Fruit fly (Drosophila melanogaster): Measurements from ENCODE around the gene rtp.
A peak's percentile ranks its signal among the peaks of the same experiment; 100 is the strongest.

Gene rtp

dm6 chr3R:5215334-5216307 is 21.5 kb downstream of the rtp start (continued):
- TF ChIP-seq Blimp-1 (GFP tag; optimal IDR thresholded peaks at IDR 0.05) (peak; percentile 98), nerfin-2 (GFP tag; IDR thresholded peaks at IDR 0.05; ENCODE audit: partially characterized antibody) (no peak; the same call in 1 of the 2 replicates), zen (tag; optimal IDR thresholded peaks at IDR 0.05) (peak; percentile 89), cato (GFP tag; optimal IDR thresholded peaks at IDR 0.05; ENCODE audit: borderline replicate concordance) (peak; percentile 97), Oaz (GFP tag; IDR thresholded peaks at IDR 0.05) (no peak), Hr51 (GFP tag; optimal IDR thresholded peaks at IDR 0.05) (peak; percentile 77 to 99), Sry-β (GFP tag; optimal IDR thresholded peaks at IDR 0.05) (peak; percentile 84), slbo (GFP tag; IDR thresholded peaks at IDR 0.05) (peak; percentile 59), CG2129 (GFP tag; IDR thresholded peaks at IDR 0.05; ENCODE audit: partially characterized antibody) (no peak), wek (GFP tag; optimal IDR thresholded peaks at IDR 0.05) (peak; percentile 99), CG13894 (tag; optimal IDR thresholded peaks at IDR 0.05) (no peak), Aef1 (GFP tag; IDR thresholded peaks at IDR 0.05) (peak; percentile 73), seq (GFP tag; IDR thresholded peaks at IDR 0.05) (peak; percentile 88), ara (GFP tag; IDR thresholded peaks at IDR 0.05) (peak; percentile 99), sr (GFP tag; IDR thresholded peaks at IDR 0.05) (peak; percentile 98), CG12659 (GFP tag; optimal IDR thresholded peaks at IDR 0.05) (peak; percentile 87), CG13296 (GFP tag; optimal IDR thresholded peaks at IDR 0.05) (peak; percentile 73), Lhr (GFP tag; optimal IDR thresholded peaks at IDR 0.05) (peak; percentile 99), Ptx1 (GFP tag; IDR thresholded peaks at IDR 0.05) (peak; percentile 69), CG17568 (GFP tag; optimal IDR thresholded peaks at IDR 0.05) (peak; percentile 98), CG7372 (GFP tag; IDR thresholded peaks at IDR 0.05) (peak; percentile 65), CG15514 (GFP tag; optimal IDR thresholded peaks at IDR 0.05) (peak; percentile 62), CG17912 (GFP tag; optimal IDR thresholded peaks at IDR 0.05) (peak; percentile 99), CG2202 (tag; optimal IDR thresholded peaks at IDR 0.05) (peak; percentile 100), HHEX (GFP tag; optimal IDR thresholded peaks at IDR 0.05) (peak; percentile 98), zf30C (GFP tag; optimal IDR thresholded peaks at IDR 0.05) (peak; percentile 1), cwo (GFP tag; optimal IDR thresholded peaks at IDR 0.05) (peak; percentile 64), Dbx (GFP tag; IDR thresholded peaks at IDR 0.05) (peak; percentile 13; the same call in 1 of the 3 replicates), Fer3 (tag; optimal IDR thresholded peaks at IDR 0.05) (peak; percentile 84), D (optimal IDR thresholded peaks at IDR 0.05) (no peak), D (GFP tag; optimal IDR thresholded peaks at IDR 0.05) (peak; percentile 100), CG2199 (GFP tag; IDR thresholded peaks at IDR 0.05) (peak; percentile 98), ATbp (GFP tag; optimal IDR thresholded peaks at IDR 0.05) (peak; percentile 100), NC2α (GFP tag; optimal IDR thresholded peaks at IDR 0.05) (peak; percentile 99), dm (GFP tag; optimal IDR thresholded peaks at IDR 0.05) (peak; percentile 96), CG6254 (GFP tag; optimal IDR thresholded peaks at IDR 0.05) (peak; percentile 97), TFAM (GFP tag; optimal IDR thresholded peaks at IDR 0.05) (peak; percentile 97), ro (GFP tag; IDR thresholded peaks at IDR 0.05) (peak; percentile 79), wor (GFP tag; IDR thresholded peaks at IDR 0.05) (peak; percentile 81), CG14965 (GFP tag; optimal IDR thresholded peaks at IDR 0.05; ENCODE audit: borderline replicate concordance) (peak; percentile 95), wdn (GFP tag; IDR thresholded peaks at IDR 0.05) (peak; percentile 71; the same call in 1 of the 2 replicates), Hr39 (optimal IDR thresholded peaks at IDR 0.05) (no peak), CG6813 (GFP tag; optimal IDR thresholded peaks at IDR 0.05) (peak; percentile 100), CG1647 (GFP tag; optimal IDR thresholded peaks at IDR 0.05) (peak; percentile 98), sim (GFP tag; IDR thresholded peaks at IDR 0.05) (peak; percentile 99), CG31441 (GFP tag; IDR thresholded peaks at IDR 0.05) (peak; percentile 91), CG16815 (GFP tag; optimal IDR thresholded peaks at IDR 0.05) (peak; percentile 92)
